Fruit fly (Drosophila melanogaster) whole organism, embryonic: ENCODE results near the gene CG14657.

Experiments used
- CG10147 ChIP-seq: fragments of 200-800 bp; sonication (Bioruptor generic); optimal IDR thresholded peaks from 2 replicates; lab custom pipeline; 2019; ENCODE audit warnings: missing biosample characterization, mild to moderate bottlenecking, missing genetic modification characterization, moderate library complexity
- CG10267 ChIP-seq: fragments of 200-800 bp; sonication (Bioruptor generic); optimal IDR thresholded peaks from 2 replicates; lab custom pipeline; 2018; ENCODE audit warnings: missing biosample characterization, mild to moderate bottlenecking, missing genetic modification characterization, moderate library complexity
- CG10959 ChIP-seq: fragments of 200-800 bp; sonication (Bioruptor generic); IDR thresholded peaks from 2 replicates; pipeline ENCODE4 v1.3.6; 2022; ENCODE audit warnings: missing biosample characterization, missing genetic modification characterization
- CG10979 ChIP-seq: fragments of 200-800 bp; sonication (Bioruptor generic); optimal IDR thresholded peaks from 2 replicates; lab custom pipeline; 2018; ENCODE audit warnings: missing biosample characterization, mild to moderate bottlenecking, missing genetic modification characterization, moderate library complexity
- CG13123 ChIP-seq: fragments of 200-800 bp; sonication (Bioruptor generic); optimal IDR thresholded peaks from 2 replicates; lab custom pipeline; 2016; ENCODE audit warnings: missing biosample characterization, missing genetic modification characterization
- CG13296 ChIP-seq: fragments of 200-800 bp; sonication (Bioruptor generic); optimal IDR thresholded peaks from 3 replicates; lab custom pipeline; 2018; ENCODE audit warnings: missing biosample characterization, mild to moderate bottlenecking, missing genetic modification characterization
- CG15479 ChIP-seq: fragments of 200-800 bp; sonication (Bioruptor generic); optimal IDR thresholded peaks from 3 replicates; lab custom pipeline; 2019; ENCODE audit warnings: missing biosample characterization, mild to moderate bottlenecking, missing genetic modification characterization, moderate library complexity
- CG1603 ChIP-seq: fragments of 200-800 bp; sonication (Bioruptor generic); optimal IDR thresholded peaks from 2 replicates; lab custom pipeline; 2019; ENCODE audit warnings: missing biosample characterization, mild to moderate bottlenecking, missing genetic modification characterization, moderate library complexity
- CG16863 ChIP-seq: fragments of 200-800 bp; sonication (Bioruptor generic); optimal IDR thresholded peaks from 3 replicates; lab custom pipeline; 2016; ENCODE audit warnings: missing biosample characterization, missing genetic modification characterization
- CG2116 ChIP-seq: fragments of 200-800 bp; sonication (Bioruptor generic); optimal IDR thresholded peaks from 3 replicates; lab custom pipeline; 2018; ENCODE audit warnings: missing biosample characterization, mild to moderate bottlenecking, missing genetic modification characterization
- CG2889 ChIP-seq: fragments of 200-800 bp; sonication (Bioruptor generic); IDR thresholded peaks from 3 replicates; pipeline ENCODE4 v1.3.6; 2022; ENCODE audit warnings: missing biosample characterization, missing genetic modification characterization
- CG34376 ChIP-seq: fragments of 200-800 bp; sonication (Bioruptor generic); optimal IDR thresholded peaks from 2 replicates; lab custom pipeline; 2018; ENCODE audit warnings: missing biosample characterization, mild to moderate bottlenecking, missing genetic modification characterization
- CG3847 ChIP-seq: fragments of 200-800 bp; sonication (Bioruptor generic); IDR thresholded peaks from 2 replicates; pipeline ENCODE4 v1.3.6; 2022; ENCODE audit warnings: missing biosample characterization, missing genetic modification characterization
- CG4617 ChIP-seq: fragments of 200-800 bp; sonication (Bioruptor generic); optimal IDR thresholded peaks from 3 replicates; lab custom pipeline; 2016; ENCODE audit warnings: missing biosample characterization, missing genetic modification characterization, borderline replicate concordance
- CG7963 ChIP-seq: fragments of 200-800 bp; sonication (Bioruptor generic); IDR thresholded peaks from 3 replicates; pipeline ENCODE4 v1.3.6; 2022; ENCODE audit warnings: missing biosample characterization, missing genetic modification characterization; ENCODE audit not compliant: partially characterized antibody
- CG7987 ChIP-seq: fragments of 200-800 bp; sonication (Bioruptor generic); optimal IDR thresholded peaks from 2 replicates; lab custom pipeline; 2018; ENCODE audit warnings: missing biosample characterization, mild to moderate bottlenecking, missing genetic modification characterization, moderate library complexity
- D ChIP-seq, 2 experiments: fragments of 200-800 bp in 1 of 2; fragments of >200 bp in 1 of 2; sonication (Bioruptor generic) in 1 of 2; optimal IDR thresholded peaks; 2 replicates in 1 of 2; 3 replicates in 1 of 2; lab custom pipeline; 2017; ENCODE audit warnings: mild to moderate bottlenecking in 1 of 2, missing biosample characterization in 1 of 2, missing genetic modification characterization in 1 of 2, missing genetic modification reagents in 1 of 2
- Deaf1 ChIP-seq: fragments of 200-800 bp; optimal IDR thresholded peaks from 3 replicates; lab custom pipeline; 2019; ENCODE audit warnings: missing biosample characterization, mild to moderate bottlenecking, missing genetic modification characterization, moderate library complexity
- Dek ChIP-seq: fragments of 200-800 bp; sonication (Bioruptor generic); optimal IDR thresholded peaks from 3 replicates; lab custom pipeline; 2019; ENCODE audit warnings: missing biosample characterization, mild to moderate bottlenecking, missing genetic modification characterization, moderate library complexity
- E2f1 ChIP-seq: fragments of 200-800 bp; sonication (Bioruptor generic); IDR thresholded peaks from 2 replicates; pipeline ENCODE4 v1.3.6; 2022; ENCODE audit warnings: missing biosample characterization, missing genetic modification characterization
- Fer1 ChIP-seq: fragments of 200-800 bp; sonication (Bioruptor generic); optimal IDR thresholded peaks from 2 replicates; lab custom pipeline; 2017; ENCODE audit warnings: missing biosample characterization, mild to moderate bottlenecking, missing genetic modification characterization
- HLH4C ChIP-seq: fragments of 200-800 bp; sonication (Bioruptor generic); IDR thresholded peaks from 3 replicates; pipeline ENCODE4 v1.3.6; 2022; ENCODE audit warnings: missing biosample characterization, missing genetic modification characterization; ENCODE audit not compliant: partially characterized antibody
- HLH54F ChIP-seq: fragments of 200-800 bp; sonication (Bioruptor generic); optimal IDR thresholded peaks from 3 replicates; lab custom pipeline; 2016; ENCODE audit warnings: missing biosample characterization, missing genetic modification characterization
- HmgZ ChIP-seq: fragments of 200-800 bp; sonication (Bioruptor generic); optimal IDR thresholded peaks from 2 replicates; lab custom pipeline; 2018; ENCODE audit warnings: missing biosample characterization, mild to moderate bottlenecking, missing genetic modification characterization
- Mes4 ChIP-seq: fragments of 200-800 bp; sonication (Bioruptor generic); optimal IDR thresholded peaks from 2 replicates; lab custom pipeline; 2016; ENCODE audit warnings: missing biosample characterization, missing genetic modification characterization
- Myb ChIP-seq: fragments of 200-800 bp; sonication (Bioruptor generic); optimal IDR thresholded peaks from 2 replicates; lab custom pipeline; 2016; ENCODE audit warnings: missing biosample characterization, missing genetic modification characterization
- Pdp1 ChIP-seq, 2 experiments: fragments of 200-800 bp; sonication (Bioruptor generic); optimal IDR thresholded peaks; 3 replicates each; lab custom pipeline; 2016; ENCODE audit warnings: missing biosample characterization in 2 of 2, missing genetic modification characterization in 2 of 2, mild to moderate bottlenecking in 1 of 2, moderate library complexity in 1 of 2
- Scr ChIP-seq: fragments of 200-800 bp; sonication (Bioruptor generic); IDR thresholded peaks from 2 replicates; pipeline ENCODE4 v1.3.6; 2022; ENCODE audit warnings: missing biosample characterization, missing genetic modification characterization; ENCODE audit not compliant: partially characterized antibody
- Sry-δ ChIP-seq: fragments of 200-800 bp; sonication (Bioruptor generic); optimal IDR thresholded peaks from 2 replicates; lab custom pipeline; 2016; ENCODE audit warnings: missing biosample characterization, missing genetic modification characterization
- Tbp ChIP-seq: fragments of >200 bp; optimal IDR thresholded peaks from 2 replicates; lab custom pipeline; 2018; ENCODE audit warnings: missing biosample characterization, missing genetic modification characterization
- Trl ChIP-seq, 3 experiments: fragments of >200 bp in 2 of 3; fragments of 200-800 bp in 1 of 3; sonication (Bioruptor generic) in 1 of 3; optimal IDR thresholded peaks; 2 replicates in 1 of 3; 3 replicates in 2 of 3; lab custom pipeline; 2016 to 2017; ENCODE audit warnings: missing biosample characterization in 1 of 3, missing genetic modification characterization in 1 of 3
- YL-1 ChIP-seq: fragments of 200-800 bp; sonication (Bioruptor generic); optimal IDR thresholded peaks from 3 replicates; lab custom pipeline; 2017; ENCODE audit warnings: missing biosample characterization, mild to moderate bottlenecking, missing genetic modification characterization
- amos ChIP-seq: fragments of 200-800 bp; sonication (Bioruptor generic); IDR thresholded peaks from 2 replicates; pipeline ENCODE4 v1.3.6; 2022; ENCODE audit warnings: missing biosample characterization, missing genetic modification characterization; ENCODE audit not compliant: partially characterized antibody
- chinmo ChIP-seq: fragments of 200-800 bp; sonication (Bioruptor generic); IDR thresholded peaks from 4 replicates; pipeline ENCODE4 v1.3.6; 2022; ENCODE audit warnings: missing biosample characterization, missing genetic modification characterization; ENCODE audit not compliant: partially characterized antibody
- crp ChIP-seq, 2 experiments: fragments of 200-800 bp; sonication (Bioruptor generic); optimal IDR thresholded peaks; 2 replicates in 1 of 2; 3 replicates in 1 of 2; lab custom pipeline; 2017; ENCODE audit warnings: missing biosample characterization in 2 of 2, missing genetic modification characterization in 2 of 2, mild to moderate bottlenecking in 1 of 2, moderate library complexity in 1 of 2
- disco-r ChIP-seq: fragments of 200-800 bp; sonication (Bioruptor generic); optimal IDR thresholded peaks from 2 replicates; lab custom pipeline; 2016; ENCODE audit warnings: missing biosample characterization, missing genetic modification characterization
- fru ChIP-seq: fragments of >200 bp; optimal IDR thresholded peaks from 2 replicates; lab custom pipeline; 2017
- gsb ChIP-seq: fragments of 200-800 bp; sonication (Bioruptor generic); IDR thresholded peaks from 2 replicates; pipeline ENCODE4 v1.3.6; 2022; ENCODE audit warnings: missing biosample characterization, missing genetic modification characterization
- hb ChIP-seq: fragments of 200-800 bp; sonication (Bioruptor generic); IDR thresholded peaks from 3 replicates; pipeline ENCODE4 v1.3.6; 2022; ENCODE audit warnings: missing biosample characterization, missing genetic modification characterization; ENCODE audit not compliant: partially characterized antibody
- nerfin-2 ChIP-seq: fragments of 200-800 bp; sonication (Bioruptor generic); IDR thresholded peaks from 2 replicates; pipeline ENCODE4 v1.3.6; 2022; ENCODE audit warnings: missing biosample characterization, missing genetic modification characterization; ENCODE audit not compliant: partially characterized antibody
- phol ChIP-seq: fragments of 200-800 bp; sonication (Bioruptor generic); optimal IDR thresholded peaks from 3 replicates; lab custom pipeline; 2018; ENCODE audit warnings: missing biosample characterization, mild to moderate bottlenecking, missing genetic modification characterization, moderate library complexity
- pros ChIP-seq: fragments of 200-800 bp; sonication (Bioruptor generic); optimal IDR thresholded peaks from 3 replicates; lab custom pipeline; 2019; ENCODE audit warnings: missing biosample characterization, mild to moderate bottlenecking, missing genetic modification characterization, moderate library complexity
- row ChIP-seq: fragments of 200-800 bp; sonication (Bioruptor generic); IDR thresholded peaks from 3 replicates; pipeline ENCODE4 v1.3.6; 2022; ENCODE audit warnings: missing biosample characterization, missing genetic modification characterization
- slbo ChIP-seq: fragments of 200-800 bp; sonication (Bioruptor generic); IDR thresholded peaks from 2 replicates; pipeline ENCODE4 v1.3.6; 2022; ENCODE audit warnings: missing biosample characterization, missing genetic modification characterization
- sug ChIP-seq: fragments of 200-800 bp; optimal IDR thresholded peaks from 2 replicates; lab custom pipeline; 2019; ENCODE audit warnings: missing biosample characterization, mild to moderate bottlenecking, missing genetic modification characterization, moderate library complexity
- vnd ChIP-seq: fragments of 200-800 bp; sonication (Bioruptor generic); IDR thresholded peaks from 3 replicates; pipeline ENCODE4 v1.3.6; 2022; ENCODE audit warnings: missing biosample characterization, missing genetic modification characterization; ENCODE audit not compliant: partially characterized antibody
- zen2 ChIP-seq: fragments of 200-800 bp; sonication (Bioruptor generic); IDR thresholded peaks from 3 replicates; pipeline ENCODE4 v1.3.6; 2022; ENCODE audit warnings: missing biosample characterization, missing genetic modification characterization; ENCODE audit not compliant: partially characterized antibody

CG14657 gene

dm6 chr3R:4821098-4821605 is at the start of gene CG14657 (continued):
- TF ChIP-seq Scr (GFP tag; lab: Robert Waterston, UW) (peak; percentile 93), CG34376 (GFP tag; lab: Kevin White, UChicago) (peak; percentile 53), Dek (tag; lab: Kevin White, UChicago) (no peak), CG7963 (GFP tag; lab: Robert Waterston, UW) (peak; percentile 80), CG4617 (peak; percentile 94), gsb (no peak), HmgZ (tag; lab: Kevin White, UChicago) (peak; percentile 79), amos (GFP tag; lab: Robert Waterston, UW) (peak; percentile 91), CG15479 (peak; percentile 10), Trl (optimal IDR thresholded peaks at IDR 0.05; lab: Kevin White, UChicago) (peak in 1 of 2 experiments; percentile 29), Trl (GFP tag; optimal IDR thresholded peaks at IDR 0.05; lab: Kevin White, UChicago) (no peak), HLH54F (GFP tag; lab: Kevin White, UChicago) (peak; percentile 9), CG10979 (peak; percentile 14), pros (GFP tag; lab: Kevin White, UChicago) (no peak), zen2 (GFP tag; lab: Robert Waterston, UW) (peak; percentile 82; the same call in 2 of the 3 replicates), nerfin-2 (GFP tag; lab: Robert Waterston, UW) (peak; percentile 86), CG10959 (GFP tag; lab: Robert Waterston, UW) (no peak), D (optimal IDR thresholded peaks at IDR 0.05; lab: Kevin White, UChicago) (peak; percentile 76), D (GFP tag; optimal IDR thresholded peaks at IDR 0.05; lab: Kevin White, UChicago) (no peak), CG16863 (GFP tag; lab: Kevin White, UChicago) (no peak), YL-1 (GFP tag; lab: Kevin White, UChicago) (peak; percentile 86), Sry-δ (GFP tag; lab: Kevin White, UChicago) (peak; percentile 81), Myb (GFP tag; lab: Kevin White, UChicago) (peak; percentile 62), slbo (no peak), crp (GFP tag; optimal IDR thresholded peaks at IDR 0.05; lab: Kevin White, UChicago) (peak in 1 of 2 experiments; percentile 81), phol (tag; lab: Kevin White, UChicago) (peak; percentile 93), row (GFP tag; lab: Robert Waterston, UW) (peak; percentile 21; the same call in 1 of the 3 replicates), chinmo (GFP tag; lab: Robert Waterston, UW) (peak; percentile 90; the same call in 2 of the 4 replicates), fru (peak; percentile 18), Pdp1 (GFP tag; optimal IDR thresholded peaks at IDR 0.05; lab: Kevin White, UChicago) (peak in 1 of 2 experiments; percentile 50), disco-r (GFP tag; lab: Kevin White, UChicago) (no peak), Fer1 (no peak), CG13123 (no peak), sug (tag; lab: Kevin White, UChicago) (peak; percentile 46), CG2889 (GFP tag; lab: Robert Waterston, UW) (no peak), E2f1 (no peak), HLH4C (GFP tag; lab: Robert Waterston, UW) (peak; percentile 95), CG7987 (GFP tag; lab: Kevin White, UChicago) (peak; percentile 29), Mes4 (GFP tag; lab: Kevin White, UChicago) (peak; percentile 8), vnd (GFP tag; lab: Robert Waterston, UW) (peak; percentile 91), CG1603 (tag; lab: Kevin White, UChicago) (peak; percentile 38), Tbp (GFP tag; lab: Kevin White, UChicago) (no peak), CG3847 (peak; percentile 56), CG13296 (GFP tag; lab: Kevin White, UChicago) (no peak), CG10267 (tag; lab: Kevin White, UChicago) (peak; percentile 43), hb (GFP tag; lab: Robert Waterston, UW) (peak; percentile 85), Deaf1 (tag; lab: Kevin White, UChicago) (peak; percentile 71), CG2116 (GFP tag; lab: Kevin White, UChicago) (peak; percentile 88), CG10147 (GFP tag; lab: Kevin White, UChicago) (peak; percentile 39)
